Fruit fly (Drosophila melanogaster) Kc167 (cell line): ENCODE data around the gene CG12091.

Source experiments
- Myc ChIP-seq: fragments of >200 bp; optimal IDR thresholded peaks from 2 replicates; lab custom pipeline; 2017; ENCODE audit warnings: missing external identifiers
- Sin3A ChIP-seq: fragments of >200 bp; optimal IDR thresholded peaks from 2 replicates; lab custom pipeline; 2018; ENCODE audit warnings: missing external identifiers
- h ChIP-seq: fragments of >200 bp; optimal IDR thresholded peaks from 3 replicates; lab custom pipeline; 2018; ENCODE audit warnings: missing external identifiers
- insv ChIP-seq: fragments of >200 bp; optimal IDR thresholded peaks from 3 replicates; lab custom pipeline; 2018; ENCODE audit warnings: missing external identifiers
- psq ChIP-seq: fragments of >200 bp; optimal IDR thresholded peaks from 2 replicates; lab custom pipeline; 2017; ENCODE audit warnings: missing external identifiers
- ttk ChIP-seq: sonication (Bioruptor generic); optimal IDR thresholded peaks from 2 replicates; lab custom pipeline; 2017; ENCODE audit warnings: missing external identifiers

DNA sequence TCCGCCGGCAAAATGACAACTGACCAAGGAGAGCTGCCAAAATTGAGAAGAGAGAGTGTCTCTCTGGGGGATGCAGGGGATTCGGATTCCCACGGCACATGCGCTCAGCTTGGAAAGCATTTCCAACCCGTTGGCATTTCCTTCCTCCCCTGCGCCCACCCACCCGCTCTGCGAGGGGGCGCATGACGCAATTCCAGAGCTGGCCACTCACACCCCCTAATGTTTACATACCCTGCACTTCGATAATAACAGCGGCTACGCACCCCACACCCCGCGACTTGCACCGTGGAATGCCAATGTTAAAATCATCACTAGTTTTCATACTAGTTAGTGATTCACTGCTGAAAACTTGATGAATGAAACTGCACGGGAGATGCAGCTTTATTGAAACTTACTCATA is 47.1 kb downstream of the CG12091 start, which contains the start of gene stet:
- TF ChIP-seq insv (lab: Kevin White, UChicago) (no peak), Sin3A (lab: Kevin White, UChicago) (no peak), Myc (no peak), h (lab: Kevin White, UChicago) (no peak), psq (lab: Kevin White, UChicago) (no peak), ttk (lab: Kevin White, UChicago) (no peak)
